Worm (Caenorhabditis elegans) whole organism, L4 larva: ENCODE results near the gene VM106R.1.

Source experiments
- F10B5.3 ChIP-seq: sonication (generic microtip); optimal IDR thresholded peaks from 2 replicates; lab custom pipeline; 2016; ENCODE audit warnings: mild to moderate bottlenecking, missing genetic modification characterization, missing compliant biosample characterization
- F26F4.8 ChIP-seq: fragments of 200-800 bp; sonication (Bioruptor generic); conservative IDR thresholded peaks from 2 replicates; pipeline ENCODE4 v1.3.6; 2022; ENCODE audit warnings: missing genetic modification characterization, missing compliant biosample characterization
- F44E2.7 ChIP-seq: fragments of 200-800 bp; sonication (Bioruptor generic); IDR thresholded peaks from 2 replicates; pipeline ENCODE4 v2.1.2; 2022; ENCODE audit warnings: missing genetic modification characterization, missing compliant biosample characterization
- R02D3.7 ChIP-seq: fragments of 150-350 bp; sonication (generic microtip); optimal IDR thresholded peaks from 3 replicates; lab custom pipeline; 2014; ENCODE audit warnings: missing biosample characterization, missing genetic modification characterization
- T26A8.4 ChIP-seq: fragments of 200-800 bp; sonication (Bioruptor generic); IDR thresholded peaks from 2 replicates; pipeline ENCODE4 v1.3.6; 2022; ENCODE audit warnings: missing genetic modification characterization, missing compliant biosample characterization
- Y48G9A.11 ChIP-seq: fragments of 200-800 bp; sonication (Bioruptor generic); IDR thresholded peaks from 2 replicates; pipeline ENCODE4 v1.3.6; 2022; ENCODE audit warnings: missing genetic modification reagents, missing genetic modification characterization, missing compliant biosample characterization
- aha-1 ChIP-seq: fragments of 150-350 bp; peaks from one replicate; lab custom pipeline; 2014; ENCODE audit warnings: missing biosample characterization, missing genetic modification characterization
- ama-1 ChIP-seq: fragments of 150-350 bp; optimal IDR thresholded peaks from 2 replicates; lab custom pipeline; 2014; ENCODE audit warnings: inconsistent platforms, mixed read lengths
- attf-4 ChIP-seq: sonication (generic microtip); optimal IDR thresholded peaks from 3 replicates; lab custom pipeline; 2017; ENCODE audit warnings: missing biosample characterization, missing genetic modification characterization
- ceh-28 ChIP-seq: fragments of 150-350 bp; optimal IDR thresholded peaks from 2 replicates; lab custom pipeline; 2014; ENCODE audit warnings: missing biosample characterization, missing genetic modification reagents, missing genetic modification characterization
- ceh-62 ChIP-seq: sonication (generic microtip); optimal IDR thresholded peaks from 2 replicates; lab custom pipeline; 2017; ENCODE audit warnings: missing biosample characterization, missing genetic modification characterization
- ceh-82 ChIP-seq: sonication (generic microtip); optimal IDR thresholded peaks from 2 replicates; lab custom pipeline; 2017; ENCODE audit warnings: missing biosample characterization, missing genetic modification characterization
- ces-1 ChIP-seq: fragments of 150-350 bp; sonication (generic microtip); optimal IDR thresholded peaks from 4 replicates; lab custom pipeline; 2014; ENCODE audit warnings: missing biosample characterization, missing genetic modification reagents, missing genetic modification characterization
- cey-2 ChIP-seq: sonication (generic microtip); optimal IDR thresholded peaks from 3 replicates; lab custom pipeline; 2017; ENCODE audit warnings: missing genetic modification characterization, mild to moderate bottlenecking, missing compliant biosample characterization, antibody characterized with exemption, borderline replicate concordance; ENCODE audit not compliant: insufficient read depth
- ctbp-1 ChIP-seq: fragments of 200-800 bp; sonication (Bioruptor generic); IDR thresholded peaks from 2 replicates; pipeline ENCODE4 v1.3.6; 2022; ENCODE audit warnings: missing genetic modification reagents, missing genetic modification characterization, missing compliant biosample characterization
- daf-12 ChIP-seq: fragments of 150-350 bp; optimal IDR thresholded peaks from 2 replicates; lab custom pipeline; 2014; ENCODE audit warnings: missing biosample characterization, missing genetic modification reagents, missing genetic modification characterization
- daf-16 ChIP-seq, 3 experiments: sonication (generic microtip); optimal IDR thresholded peaks; 2 replicates each; lab custom pipeline; 2016 to 2017; ENCODE audit warnings: missing genetic modification characterization in 3 of 3, missing genetic modification reagents in 3 of 3, mild to moderate bottlenecking in 2 of 3, missing compliant biosample characterization in 2 of 3, missing biosample characterization in 1 of 3, moderate library complexity in 1 of 3
- dmd-8 ChIP-seq: fragments of 200-800 bp; sonication (Bioruptor generic); IDR thresholded peaks from 2 replicates; pipeline ENCODE4 v1.3.6; 2022; ENCODE audit warnings: missing genetic modification characterization, missing compliant biosample characterization
- dmd-9 ChIP-seq: fragments of 200-800 bp; sonication (Bioruptor generic); IDR thresholded peaks from 2 replicates; pipeline ENCODE4 v1.3.6; 2022; ENCODE audit warnings: missing genetic modification reagents, missing genetic modification characterization, missing compliant biosample characterization
- duxl-1 ChIP-seq: sonication (generic microtip); optimal IDR thresholded peaks from 2 replicates; lab custom pipeline; 2016; ENCODE audit warnings: mild to moderate bottlenecking, missing genetic modification characterization, moderate library complexity, missing compliant biosample characterization; ENCODE audit not compliant: poor library complexity
- dve-1 ChIP-seq: sonication (generic microtip); optimal IDR thresholded peaks from 2 replicates; lab custom pipeline; 2017; ENCODE audit warnings: antibody characterized with exemption, mild to moderate bottlenecking, missing genetic modification characterization, missing compliant biosample characterization; ENCODE audit not compliant: insufficient read depth
- egl-43 ChIP-seq: fragments of 200-800 bp; sonication (Bioruptor generic); IDR thresholded peaks from 2 replicates; pipeline ENCODE4 v1.3.6; 2022; ENCODE audit warnings: missing genetic modification reagents, missing genetic modification characterization, missing compliant biosample characterization
- hif-1 ChIP-seq, 2 experiments: sonication (generic microtip); optimal IDR thresholded peaks; 2 replicates each; lab custom pipeline; 2016 to 2017; ENCODE audit warnings: missing compliant biosample characterization in 2 of 2, missing genetic modification characterization in 2 of 2, missing genetic modification reagents in 2 of 2, missing genotype in 2 of 2, mild to moderate bottlenecking in 1 of 2
- hmg-1.1 ChIP-seq: fragments of 200-800 bp; sonication (Bioruptor generic); IDR thresholded peaks from 2 replicates; pipeline ENCODE4 v1.3.6; 2022; ENCODE audit warnings: missing genetic modification reagents, missing genetic modification characterization, missing compliant biosample characterization
- lim-7 ChIP-seq: fragments of 200-800 bp; sonication (Bioruptor generic); IDR thresholded peaks from 2 replicates; pipeline ENCODE4 v1.3.6; 2022; ENCODE audit warnings: missing genetic modification characterization, missing compliant biosample characterization
- lin-29 ChIP-seq: fragments of 200-800 bp; sonication (Bioruptor generic); IDR thresholded peaks from 2 replicates; pipeline ENCODE4 v1.3.6; 2022; ENCODE audit warnings: missing genetic modification reagents, missing genetic modification characterization, missing compliant biosample characterization
- lin-38 ChIP-seq: fragments of 200-800 bp; sonication (Bioruptor generic); IDR thresholded peaks from 2 replicates; pipeline ENCODE4 v1.3.6; 2022; ENCODE audit warnings: missing genetic modification reagents, missing genetic modification characterization, missing compliant biosample characterization
- lin-39 ChIP-seq: fragments of 150-350 bp; optimal IDR thresholded peaks from 2 replicates; lab custom pipeline; 2014; ENCODE audit warnings: missing biosample characterization, missing genetic modification reagents, missing genetic modification characterization
- lir-3 ChIP-seq: sonication (generic microtip); optimal IDR thresholded peaks from 2 replicates; lab custom pipeline; 2016; ENCODE audit warnings: mild to moderate bottlenecking, missing genetic modification characterization, missing compliant biosample characterization
- madf-5 ChIP-seq, 2 experiments: fragments of 200-800 bp; sonication (Bioruptor generic); IDR thresholded peaks; 2 replicates each; pipeline ENCODE4 v1.3.6; 2022; ENCODE audit warnings: missing compliant biosample characterization in 2 of 2, missing genetic modification characterization in 2 of 2
- mdt-29 ChIP-seq: fragments of 200-800 bp; sonication (Bioruptor generic); IDR thresholded peaks from 2 replicates; pipeline ENCODE4 v1.3.6; 2022; ENCODE audit warnings: missing genetic modification reagents, missing genetic modification characterization, missing compliant biosample characterization
- mep-1 ChIP-seq: fragments of 150-350 bp; sonication (generic microtip); optimal IDR thresholded peaks from 3 replicates; lab custom pipeline; 2014; ENCODE audit warnings: missing biosample characterization, missing genetic modification characterization
- nhr-102 ChIP-seq: sonication (generic microtip); optimal IDR thresholded peaks from 2 replicates; lab custom pipeline; 2016; ENCODE audit warnings: mild to moderate bottlenecking, missing genetic modification characterization, moderate library complexity, missing compliant biosample characterization
- nhr-11 ChIP-seq: fragments of 150-350 bp; optimal IDR thresholded peaks from 2 replicates; lab custom pipeline; 2014; ENCODE audit warnings: missing biosample characterization, missing genetic modification characterization
- nhr-237 ChIP-seq: sonication (generic microtip); optimal IDR thresholded peaks from 2 replicates; lab custom pipeline; 2017; ENCODE audit warnings: missing biosample characterization, missing genetic modification characterization
- nhr-41 ChIP-seq: fragments of 200-800 bp; sonication (Bioruptor generic); IDR thresholded peaks from 2 replicates; pipeline ENCODE4 v1.3.6; 2022; ENCODE audit warnings: missing genetic modification reagents, missing genetic modification characterization, missing compliant biosample characterization
- nhr-76 ChIP-seq: fragments of 150-350 bp; optimal IDR thresholded peaks from 2 replicates; lab custom pipeline; 2014; ENCODE audit warnings: missing biosample characterization, missing genetic modification characterization
- nhr-77 ChIP-seq: fragments of 150-350 bp; optimal IDR thresholded peaks from 2 replicates; lab custom pipeline; 2014; ENCODE audit warnings: missing biosample characterization, missing genetic modification characterization
- pqm-1 ChIP-seq: sonication (generic microtip); optimal IDR thresholded peaks from 2 replicates; lab custom pipeline; 2017; ENCODE audit warnings: missing biosample characterization, missing genetic modification characterization
- set-16 ChIP-seq: fragments of 200-800 bp; sonication (Bioruptor generic); IDR thresholded peaks from 2 replicates; pipeline ENCODE4 v1.3.6; 2022; ENCODE audit warnings: missing genetic modification reagents, missing genetic modification characterization, missing compliant biosample characterization
- snpc-4 ChIP-seq: fragments of 150-350 bp; optimal IDR thresholded peaks from 2 replicates; lab custom pipeline; 2014; ENCODE audit warnings: missing biosample characterization, missing genetic modification characterization
- spr-1 ChIP-seq: sonication (generic microtip); optimal IDR thresholded peaks from 2 replicates; lab custom pipeline; 2016; ENCODE audit warnings: mild to moderate bottlenecking, missing genetic modification characterization, missing compliant biosample characterization
- tag-97 ChIP-seq: fragments of 200-800 bp; sonication (Bioruptor generic); IDR thresholded peaks from 2 replicates; pipeline ENCODE4 v1.3.6; 2022; ENCODE audit warnings: missing genetic modification characterization, missing compliant biosample characterization
- unc-39 ChIP-seq: sonication (generic microtip); optimal IDR thresholded peaks from 2 replicates; lab custom pipeline; 2017; ENCODE audit warnings: missing biosample characterization, missing genetic modification characterization
- vab-7 ChIP-seq: fragments of 200-800 bp; sonication (Bioruptor generic); IDR thresholded peaks from 2 replicates; pipeline ENCODE4 v1.3.6; 2022; ENCODE audit warnings: missing genetic modification reagents, missing genetic modification characterization, missing compliant biosample characterization
- zag-1 ChIP-seq: fragments of 150-350 bp; optimal IDR thresholded peaks from 2 replicates; lab custom pipeline; 2014; ENCODE audit warnings: missing biosample characterization, missing genetic modification characterization
- zfp-2 ChIP-seq: sonication (generic microtip); optimal IDR thresholded peaks from 2 replicates; lab custom pipeline; 2016; ENCODE audit warnings: mild to moderate bottlenecking, missing genetic modification characterization, missing compliant biosample characterization
- zip-2 ChIP-seq: fragments of 150-350 bp; optimal IDR thresholded peaks from 2 replicates; lab custom pipeline; 2014; ENCODE audit warnings: missing biosample characterization, missing genetic modification characterization
- ztf-11 ChIP-seq: fragments of 150-350 bp; optimal IDR thresholded peaks from 2 replicates; lab custom pipeline; 2014; ENCODE audit warnings: missing biosample characterization, missing genetic modification characterization
- ztf-7 ChIP-seq: fragments of 150-350 bp; optimal IDR thresholded peaks from 2 replicates; lab custom pipeline; 2014; ENCODE audit warnings: missing biosample characterization, missing genetic modification characterization

VM106R.1 gene

DNA sequence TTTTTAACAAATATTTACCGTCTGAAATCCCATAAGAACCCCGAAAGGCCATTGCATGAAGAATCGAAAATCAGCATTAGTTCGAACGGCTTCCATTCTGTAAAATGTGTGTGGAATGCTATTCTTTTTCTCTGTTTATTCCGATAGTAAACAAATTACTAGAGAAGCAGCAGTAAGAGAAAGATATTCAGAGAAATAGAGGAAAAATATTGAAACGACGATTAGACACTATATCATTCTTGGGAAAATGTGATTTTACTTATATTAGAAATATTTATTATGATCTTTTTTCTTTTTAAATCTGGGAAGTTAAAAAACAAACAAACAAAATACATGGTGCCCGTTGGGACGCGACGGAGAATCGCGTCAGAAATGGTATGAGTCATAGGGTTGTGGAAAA is 14.5 kb upstream of the VM106R.1 start, which contains the start of gene M106.8:
M106.8 (minus strand) TSS at position 101 of the 400 bp plus-strand sequence.
- TF ChIP-seq aha-1 (tag; lab: Kevin White, UChicago), result peak; percentile 67
- no peak for TF ChIP-seq ctbp-1

DNA sequence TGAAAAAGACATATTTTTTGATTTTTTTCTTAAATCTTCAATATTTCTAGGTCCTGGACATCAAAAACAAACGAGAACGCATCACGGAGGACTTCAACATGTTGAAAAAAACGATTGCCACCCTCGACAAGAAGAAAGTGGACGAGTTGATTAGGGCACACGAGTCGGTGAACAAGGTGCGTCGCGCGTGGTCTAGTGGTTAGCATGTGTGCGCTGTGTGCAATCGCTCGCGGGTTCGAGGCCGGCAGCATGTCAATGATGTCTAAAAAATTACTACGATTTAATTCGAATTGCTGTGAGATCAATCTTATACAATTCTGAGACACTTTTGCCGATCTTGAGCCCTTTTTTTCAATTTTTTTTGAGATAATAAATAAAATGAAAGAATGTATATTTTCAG is 11.1 kb upstream of the VM106R.1 start:
- peak; percentile 91 for TF ChIP-seq duxl-1
- no peak for TF ChIP-seq lin-39 (tag; lab: Kevin White, UChicago)
- no peak for TF ChIP-seq zag-1 (tag; lab: Kevin White, UChicago)
- no peak for TF ChIP-seq tag-97 (GFP tag; lab: Robert Waterston, UW)
- TF ChIP-seq ces-1 (GFP tag; lab: Kevin White, UChicago), result peak; percentile 43
- peak; percentile 88 for TF ChIP-seq ctbp-1
- peak; percentile 37; the same call in 1 of the 2 replicates for TF ChIP-seq nhr-41 (GFP tag; lab: Robert Waterston, UW)
- no peak for TF ChIP-seq cey-2 (tag; lab: Kevin White, UChicago)
- TF ChIP-seq dve-1, result peak; percentile 78
- peak; percentile 69 for TF ChIP-seq ztf-7
- peak; percentile 79; the same call in 1 of the 2 replicates for TF ChIP-seq F44E2.7 (GFP tag; lab: Robert Waterston, UW)
- no peak for TF ChIP-seq ceh-28
- peak; percentile 64 to 83 for TF ChIP-seq daf-16 (GFP tag; optimal IDR thresholded peaks at IDR 0.05; lab: Kevin White, UChicago)
- peak; percentile 68 for TF ChIP-seq daf-16 (tag; optimal IDR thresholded peaks at IDR 0.05; lab: Kevin White, UChicago)
- TF ChIP-seq madf-5 (GFP tag; IDR thresholded peaks at IDR 0.05; lab: Robert Waterston, UW), result peak; percentile 79 to 83; a peak in 3 of 4 replicates
- TF ChIP-seq nhr-76, result no peak
- TF ChIP-seq T26A8.4, result peak; percentile 86
- peak; percentile 42 for TF ChIP-seq zip-2 (tag; lab: Kevin White, UChicago)
- TF ChIP-seq mdt-29, result peak; percentile 65
- peak; percentile 94 for TF ChIP-seq hmg-1.1
- TF ChIP-seq zfp-2 (tag; lab: Kevin White, UChicago), result peak; percentile 37
- TF ChIP-seq set-16 (GFP tag; lab: Robert Waterston, UW), result peak; percentile 45; the same call in 1 of the 2 replicates
- TF ChIP-seq ama-1, result peak; percentile 22
- peak; percentile 9 for TF ChIP-seq ztf-11
- TF ChIP-seq unc-39 (tag; lab: Kevin White, UChicago), result no peak
- no peak for TF ChIP-seq attf-4 (tag; lab: Kevin White, UChicago)
- TF ChIP-seq nhr-237 (tag; lab: Kevin White, UChicago), result no peak
- peak; percentile 87 for TF ChIP-seq Y48G9A.11 (GFP tag; lab: Robert Waterston, UW)
- no peak for TF ChIP-seq daf-12 (tag; lab: Kevin White, UChicago)
- peak; percentile 96 for TF ChIP-seq F26F4.8 (GFP tag; lab: Robert Waterston, UW)
- peak; percentile 64; the same call in 1 of the 2 replicates for TF ChIP-seq lin-29 (GFP tag; lab: Robert Waterston, UW)
- peak; percentile 84 for TF ChIP-seq nhr-102 (tag; lab: Kevin White, UChicago)
- TF ChIP-seq snpc-4 (tag; lab: Kevin White, UChicago), result no peak
- TF ChIP-seq hif-1 (tag; optimal IDR thresholded peaks at IDR 0.05; lab: Kevin White, UChicago), result peak; percentile 50 to 56
- no peak for TF ChIP-seq ceh-82 (tag; lab: Kevin White, UChicago)
- peak; percentile 18 for TF ChIP-seq R02D3.7 (tag; lab: Kevin White, UChicago)
- TF ChIP-seq nhr-77, result peak; percentile 34
- no peak for TF ChIP-seq ceh-62
- TF ChIP-seq spr-1 (tag; lab: Kevin White, UChicago), result peak; percentile 71
- peak; percentile 95 for TF ChIP-seq vab-7 (GFP tag; lab: Robert Waterston, UW)
- peak; percentile 89 for TF ChIP-seq lim-7 (GFP tag; lab: Robert Waterston, UW)
- peak; percentile 96 for TF ChIP-seq dmd-8 (GFP tag; lab: Robert Waterston, UW)
- TF ChIP-seq lir-3 (tag; lab: Kevin White, UChicago), result peak; percentile 59
- TF ChIP-seq pqm-1 (tag; lab: Kevin White, UChicago), result peak; percentile 6
- TF ChIP-seq F10B5.3, result peak; percentile 11
- TF ChIP-seq nhr-11, result peak; percentile 59
- peak; percentile 79; the same call in 1 of the 2 replicates for TF ChIP-seq dmd-9 (GFP tag; lab: Robert Waterston, UW)
- TF ChIP-seq egl-43 (GFP tag; lab: Robert Waterston, UW), result peak; percentile 94
- peak; percentile 85 for TF ChIP-seq lin-38
- TF ChIP-seq mep-1 (tag; lab: Kevin White, UChicago), result peak; percentile 93
